Worm (Caenorhabditis elegans) whole organism, young adult: Measurements from ENCODE around the gene efk-1.

ENCODE experiments used
- F10E7.11 ChIP-seq: sonication (generic microtip); optimal IDR thresholded peaks from 2 replicates; lab custom pipeline; 2017; ENCODE audit warnings: mild to moderate bottlenecking, missing genetic modification characterization, moderate library complexity, missing compliant biosample characterization
- F33H1.4 ChIP-seq: fragments of 200-800 bp; sonication (Bioruptor generic); IDR thresholded peaks from 2 replicates; pipeline ENCODE4 v1.3.6; 2022; ENCODE audit warnings: missing genetic modification reagents, missing genetic modification characterization, missing compliant biosample characterization
- F49E8.2 ChIP-seq: sonication (generic microtip); optimal IDR thresholded peaks from 3 replicates; lab custom pipeline; 2017; ENCODE audit warnings: missing genetic modification characterization, mild to moderate bottlenecking, missing compliant biosample characterization, antibody characterized with exemption, moderate library complexity; ENCODE audit not compliant: insufficient read depth
- ZK185.1 ChIP-seq: sonication (generic microtip); optimal IDR thresholded peaks from 2 replicates; lab custom pipeline; 2016; ENCODE audit warnings: mild to moderate bottlenecking, missing genetic modification characterization, missing compliant biosample characterization; ENCODE audit not compliant: poor library complexity, severe bottlenecking
- fkh-3 ChIP-seq: sonication (generic microtip); optimal IDR thresholded peaks from 2 replicates; lab custom pipeline; 2016; ENCODE audit warnings: mild to moderate bottlenecking, missing genetic modification characterization, missing compliant biosample characterization
- mel-28 ChIP-seq: sonication (generic microtip); optimal IDR thresholded peaks from 2 replicates; lab custom pipeline; 2016; ENCODE audit warnings: borderline replicate concordance, mild to moderate bottlenecking, missing genetic modification characterization, missing compliant biosample characterization
- pha-4 ChIP-seq: fragments of 150-350 bp; sonication (generic microtip); optimal IDR thresholded peaks from 2 replicates; lab custom pipeline; 2014; ENCODE audit warnings: missing biosample characterization, missing genetic modification reagents, missing genetic modification characterization
- snpc-1.3 ChIP-seq: sonication (generic microtip); optimal IDR thresholded peaks from 2 replicates; lab custom pipeline; 2017; ENCODE audit warnings: missing genetic modification characterization, mild to moderate bottlenecking, missing compliant biosample characterization, antibody characterized with exemption, moderate library complexity, missing genotype, missing genetic modification reagents; ENCODE audit not compliant: insufficient read depth
- ztf-22 ChIP-seq: fragments of 200-800 bp; sonication (Bioruptor generic); optimal IDR thresholded peaks from 2 replicates; lab custom pipeline; 2018; ENCODE audit warnings: mild to moderate bottlenecking, missing genetic modification characterization, moderate library complexity, missing compliant biosample characterization

DNA sequence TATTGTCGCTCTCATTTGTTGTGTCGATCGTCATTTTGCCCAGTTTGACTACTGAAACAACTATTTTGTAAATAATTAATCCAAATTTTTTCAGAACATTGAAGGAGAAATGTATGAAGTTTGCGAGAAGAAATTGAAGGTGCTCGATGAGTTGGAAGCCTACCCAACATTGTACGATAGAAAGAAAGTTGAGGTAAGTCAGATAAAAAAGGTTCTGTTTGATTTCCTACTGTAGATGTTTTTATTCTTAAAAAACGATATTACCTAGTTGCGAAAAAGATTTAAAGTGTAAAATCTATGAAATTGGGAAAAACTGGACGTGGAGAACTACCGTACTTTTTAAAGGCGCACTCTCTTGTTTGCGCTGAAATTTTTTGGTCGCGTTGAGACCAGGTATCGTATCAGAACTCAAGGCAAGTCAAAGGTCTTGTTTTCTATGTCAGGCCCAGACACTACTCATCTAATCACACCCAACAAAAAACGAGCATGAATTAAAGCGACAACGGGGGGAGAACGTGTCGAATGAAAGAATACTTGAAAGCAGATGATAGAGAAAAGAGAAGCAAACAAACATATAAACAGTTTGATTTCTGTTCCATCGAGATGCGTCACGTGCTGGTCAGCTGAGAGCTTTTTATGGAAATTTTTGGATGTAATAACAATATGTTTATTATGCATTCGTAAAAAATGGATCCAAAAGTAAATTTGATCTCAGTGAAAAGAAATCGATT is at the start of gene efk-1:
- TF ChIP-seq pha-4, result no peak
- TF ChIP-seq ztf-22 (GFP tag; lab: Kevin White, UChicago), result no peak
- TF ChIP-seq F10E7.11 (tag; lab: Kevin White, UChicago), result no peak
- TF ChIP-seq F49E8.2, result no peak
- TF ChIP-seq mel-28 (tag; lab: Kevin White, UChicago), result no peak
- TF ChIP-seq ZK185.1 (tag; lab: Kevin White, UChicago), result no peak
- no peak for TF ChIP-seq F33H1.4
- no peak for TF ChIP-seq snpc-1.3 (tag; lab: Kevin White, UChicago)
- TF ChIP-seq fkh-3 (tag; lab: Kevin White, UChicago), result no peak
